Worm (Caenorhabditis elegans) whole organism, young adult: ENCODE data around the gene lgc-41.

Source experiments
- D2030.7 ChIP-seq: fragments of 200-800 bp; sonication (Bioruptor generic); IDR thresholded peaks from 2 replicates; pipeline ENCODE4 v1.3.6; 2022; ENCODE audit warnings: missing genetic modification reagents, missing genetic modification characterization, missing compliant biosample characterization
- K12H6.12 ChIP-seq: fragments of 200-800 bp; sonication (Bioruptor generic); optimal IDR thresholded peaks from 2 replicates; lab custom pipeline; 2018; ENCODE audit warnings: mild to moderate bottlenecking, missing genetic modification characterization, missing compliant biosample characterization
- ZK185.1 ChIP-seq: sonication (generic microtip); optimal IDR thresholded peaks from 2 replicates; lab custom pipeline; 2016; ENCODE audit warnings: mild to moderate bottlenecking, missing genetic modification characterization, missing compliant biosample characterization; ENCODE audit not compliant: poor library complexity, severe bottlenecking
- ama-1 ChIP-seq, 3 experiments: fragments of 150-350 bp in 1 of 3; sonication (generic microtip) in 2 of 3; optimal IDR thresholded peaks; 2 replicates each; lab custom pipeline; 2014 to 2018; ENCODE audit warnings: missing biosample characterization in 2 of 3, missing genetic modification characterization in 2 of 3, missing genetic modification reagents in 2 of 3
- ccch-3 ChIP-seq: fragments of 200-800 bp; sonication (Bioruptor generic); optimal IDR thresholded peaks from 2 replicates; lab custom pipeline; 2018; ENCODE audit warnings: mild to moderate bottlenecking, missing genetic modification characterization, missing compliant biosample characterization
- dpl-1 ChIP-seq: fragments of 150-350 bp; optimal IDR thresholded peaks from 2 replicates; lab custom pipeline; 2014; ENCODE audit warnings: missing biosample characterization, missing genetic modification reagents, missing genetic modification characterization
- egl-44 ChIP-seq: fragments of 200-800 bp; sonication (Bioruptor generic); IDR thresholded peaks from 2 replicates; pipeline ENCODE4 v1.3.6; 2022; ENCODE audit warnings: missing genetic modification reagents, missing genetic modification characterization, missing compliant biosample characterization
- gei-17 ChIP-seq: fragments of 200-800 bp; sonication (Bioruptor generic); optimal IDR thresholded peaks from 2 replicates; lab custom pipeline; 2018; ENCODE audit warnings: mild to moderate bottlenecking, missing genetic modification characterization, missing compliant biosample characterization
- let-607 ChIP-seq, 2 experiments: fragments of 200-800 bp in 1 of 2; sonication (Bioruptor generic) in 1 of 2; sonication (generic microtip) in 1 of 2; optimal IDR thresholded peaks; 2 replicates each; lab custom pipeline; 2016 to 2018; ENCODE audit warnings: mild to moderate bottlenecking in 2 of 2, missing compliant biosample characterization in 2 of 2, missing genetic modification characterization in 2 of 2, moderate library complexity in 2 of 2, missing genotype in 1 of 2
- madf-8 ChIP-seq: fragments of 200-800 bp; sonication (Bioruptor generic); conservative IDR thresholded peaks from 2 replicates; pipeline ENCODE4 v1.3.6; 2022; ENCODE audit warnings: missing genetic modification reagents, missing genetic modification characterization, missing compliant biosample characterization
- sdz-38 ChIP-seq: sonication (generic microtip); optimal IDR thresholded peaks from 2 replicates; lab custom pipeline; 2016; ENCODE audit warnings: missing genotype, missing genetic modification characterization, missing compliant biosample characterization
- ztf-6 ChIP-seq: fragments of 200-800 bp; sonication (Bioruptor generic); IDR thresholded peaks from 2 replicates; pipeline ENCODE4 v1.3.6; 2022; ENCODE audit warnings: missing genetic modification reagents, missing genetic modification characterization, missing compliant biosample characterization

DNA sequence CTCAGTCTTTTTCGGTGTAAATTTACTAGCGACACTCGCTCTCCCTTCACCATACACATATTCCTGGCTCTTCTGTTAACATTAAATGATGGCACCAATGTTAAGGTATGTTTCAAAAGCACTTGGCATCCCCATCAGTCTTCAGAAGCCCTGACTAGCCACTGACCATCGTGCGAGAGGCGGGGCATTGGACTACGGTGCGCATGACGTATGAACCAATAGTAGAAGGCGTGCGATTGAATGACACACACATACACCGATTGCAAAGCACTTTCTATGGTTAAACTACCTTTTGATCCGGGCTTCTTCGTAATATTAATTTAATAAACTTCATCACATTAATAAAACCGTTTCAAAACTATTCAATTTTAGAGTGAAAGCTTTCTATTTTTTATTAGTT lies 51.1 kb downstream of the lgc-41 start:
- TF ChIP-seq D2030.7 (GFP tag; lab: Robert Waterston, UW), result no peak
- TF ChIP-seq egl-44 (GFP tag; lab: Robert Waterston, UW), result no peak
- no peak for TF ChIP-seq dpl-1 (GFP tag; lab: Kevin White, UChicago)
- TF ChIP-seq ZK185.1 (tag; lab: Kevin White, UChicago), result no peak
- TF ChIP-seq gei-17 (GFP tag; lab: Kevin White, UChicago), result no peak
- no peak for TF ChIP-seq madf-8 (GFP tag; lab: Robert Waterston, UW)
- no peak for TF ChIP-seq let-607 (tag; optimal IDR thresholded peaks at IDR 0.05; lab: Kevin White, UChicago)
- TF ChIP-seq sdz-38 (tag; lab: Kevin White, UChicago), result no peak
- no peak for TF ChIP-seq ztf-6
- TF ChIP-seq ama-1 (optimal IDR thresholded peaks at IDR 0.05; lab: Kevin White, UChicago), result no peak
- TF ChIP-seq ama-1 (GFP tag; optimal IDR thresholded peaks at IDR 0.05; lab: Kevin White, UChicago), result no peak
- no peak for TF ChIP-seq ccch-3 (GFP tag; lab: Kevin White, UChicago)
- no peak for TF ChIP-seq K12H6.12
